Worm (Caenorhabditis elegans): ENCODE data around the gene F55C12.6.

- TF ChIP-seq nhr-11 (tag; optimal IDR thresholded peaks at IDR 0.05) (no peak), unc-55 (GFP tag; optimal IDR thresholded peaks at IDR 0.05) (no peak), pha-4 (tag; optimal IDR thresholded peaks at IDR 0.05) (no peak), syd-9 (tag; optimal IDR thresholded peaks at IDR 0.05) (no peak), ama-1 (optimal IDR thresholded peaks at IDR 0.05) (no peak), sox-4 (tag; optimal IDR thresholded peaks at IDR 0.05) (no peak), pag-3 (tag; optimal IDR thresholded peaks at IDR 0.05; ENCODE audit: borderline replicate concordance) (no peak), mec-3 (tag; optimal IDR thresholded peaks at IDR 0.05; ENCODE audit: borderline replicate concordance) (no peak), eyg-1 (tag; optimal IDR thresholded peaks at IDR 0.05) (no peak)
Observed at ce11 chrII:5858322-5858721, 17.6 kb downstream of the F55C12.6 start, which contains the start of gene F55C12.4.

All from whole organism, late embryonic.